Worm (Caenorhabditis elegans) whole organism, L3 larva: ENCODE measurements around the gene tost-1.

ENCODE experiments used
- ZK546.5 ChIP-seq: sonication (generic microtip); optimal IDR thresholded peaks from 2 replicates; lab custom pipeline; 2017; ENCODE audit warnings: missing biosample characterization, missing genetic modification characterization
- ama-1 ChIP-seq: fragments of 150-350 bp; optimal IDR thresholded peaks from 2 replicates; lab custom pipeline; 2018
- ceh-82 ChIP-seq: fragments of 150-350 bp; optimal IDR thresholded peaks from 2 replicates; lab custom pipeline; 2014; ENCODE audit warnings: missing biosample characterization, missing genetic modification characterization
- ceh-9 ChIP-seq: sonication (generic microtip); optimal IDR thresholded peaks from 2 replicates; lab custom pipeline; 2018; ENCODE audit warnings: missing biosample characterization, missing genetic modification characterization
- daf-12 ChIP-seq: fragments of 150-350 bp; optimal IDR thresholded peaks from 2 replicates; lab custom pipeline; 2014; ENCODE audit warnings: missing biosample characterization, missing genetic modification reagents, missing genetic modification characterization
- elt-1 ChIP-seq: fragments of 150-350 bp; optimal IDR thresholded peaks from 2 replicates; lab custom pipeline; 2014; ENCODE audit warnings: missing biosample characterization, missing genetic modification characterization
- elt-2 ChIP-seq: sonication (generic microtip); optimal IDR thresholded peaks from 2 replicates; lab custom pipeline; 2016; ENCODE audit warnings: missing genetic modification reagents, mild to moderate bottlenecking, missing genetic modification characterization, missing compliant biosample characterization
- elt-3 ChIP-seq, 3 experiments: fragments of 150-350 bp in 1 of 3; sonication (generic microtip) in 2 of 3; optimal IDR thresholded peaks; 2 replicates in 2 of 3; 4 replicates in 1 of 3; lab custom pipeline; 2014 to 2017; ENCODE audit warnings: missing biosample characterization in 3 of 3, missing genetic modification characterization in 3 of 3
- jun-1 ChIP-seq: fragments of 150-350 bp; optimal IDR thresholded peaks from 2 replicates; lab custom pipeline; 2014; ENCODE audit warnings: missing biosample characterization, missing genetic modification reagents, missing genetic modification characterization
- lin-39 ChIP-seq: fragments of 150-350 bp; optimal IDR thresholded peaks from 2 replicates; lab custom pipeline; 2018; ENCODE audit warnings: missing biosample characterization, missing genetic modification reagents, missing genetic modification characterization
- nfya-1 ChIP-seq: sonication (generic microtip); optimal IDR thresholded peaks from 2 replicates; lab custom pipeline; 2017; ENCODE audit warnings: missing genetic modification characterization, mild to moderate bottlenecking, missing compliant biosample characterization, antibody characterized with exemption, moderate library complexity; ENCODE audit not compliant: insufficient read depth

- TF ChIP-seq daf-12 (tag; lab: Kevin White, UChicago) (no peak), ZK546.5 (tag; lab: Kevin White, UChicago) (no peak), elt-1 (tag; lab: Kevin White, UChicago) (no peak), ceh-82 (tag; lab: Kevin White, UChicago) (no peak), nfya-1 (no peak), elt-2 (tag; lab: Kevin White, UChicago) (no peak), lin-39 (no peak), ceh-9 (tag; lab: Kevin White, UChicago) (no peak), ama-1 (lab: Kevin White, UChicago) (no peak), elt-3 (tag; optimal IDR thresholded peaks at IDR 0.05; lab: Kevin White, UChicago) (no peak), jun-1 (no peak)
Observed at ce11 chrIII:4906896-4907295, 28.8 kb upstream of the tost-1 start, which contains the start of gene rom-1.
